Worm (Caenorhabditis elegans) whole organism, mixed stage, embryonic: ENCODE results near the gene srd-5.
A peak's percentile ranks its signal among the peaks of the same experiment; 100 is the strongest.

Experiments used
- M03D4.4 ChIP-seq: sonication (generic microtip); optimal IDR thresholded peaks from 2 replicates; lab custom pipeline; 2017; ENCODE audit warnings: mild to moderate bottlenecking, missing genetic modification characterization, missing compliant biosample characterization
- blmp-1 ChIP-seq: fragments of 150-350 bp; optimal IDR thresholded peaks from 2 replicates; lab custom pipeline; 2014; ENCODE audit warnings: missing biosample characterization, missing genetic modification characterization
- ceh-39 ChIP-seq: fragments of 150-350 bp; optimal IDR thresholded peaks from 2 replicates; lab custom pipeline; 2014; ENCODE audit warnings: missing biosample characterization, missing genetic modification characterization
- ceh-43 ChIP-seq: fragments of 200-800 bp; sonication (Bioruptor generic); optimal IDR thresholded peaks from 2 replicates; lab custom pipeline; 2018; ENCODE audit warnings: mild to moderate bottlenecking, missing genetic modification characterization, moderate library complexity, missing compliant biosample characterization
- ceh-83 ChIP-seq: fragments of 200-800 bp; sonication (Bioruptor generic); optimal IDR thresholded peaks from 2 replicates; lab custom pipeline; 2018; ENCODE audit warnings: mild to moderate bottlenecking, missing genetic modification characterization, missing compliant biosample characterization
- ces-1 ChIP-seq: fragments of 150-350 bp; optimal IDR thresholded peaks from 2 replicates; lab custom pipeline; 2014; ENCODE audit warnings: missing biosample characterization, missing genetic modification reagents, missing genetic modification characterization
- drap-1 ChIP-seq: fragments of 200-800 bp; sonication (Bioruptor generic); optimal IDR thresholded peaks from 3 replicates; lab custom pipeline; 2018; ENCODE audit warnings: mild to moderate bottlenecking, missing genetic modification characterization, missing compliant biosample characterization
- elt-1 ChIP-seq: sonication (generic microtip); optimal IDR thresholded peaks from 2 replicates; lab custom pipeline; 2017; ENCODE audit warnings: missing genetic modification characterization, mild to moderate bottlenecking, missing compliant biosample characterization, antibody characterized with exemption, moderate library complexity, borderline replicate concordance; ENCODE audit not compliant: insufficient read depth
- elt-3 ChIP-seq: fragments of 150-350 bp; optimal IDR thresholded peaks from 2 replicates; lab custom pipeline; 2014; ENCODE audit warnings: missing biosample characterization, missing genetic modification characterization
- ham-2 ChIP-seq: fragments of 200-800 bp; sonication (Bioruptor generic); optimal IDR thresholded peaks from 2 replicates; lab custom pipeline; 2018; ENCODE audit warnings: mild to moderate bottlenecking, missing genetic modification characterization, missing compliant biosample characterization
- hlh-1 ChIP-seq: fragments of 150-350 bp; optimal IDR thresholded peaks from 2 replicates; lab custom pipeline; 2014; ENCODE audit warnings: missing biosample characterization, missing genetic modification reagents, missing genetic modification characterization
- lin-13 ChIP-seq: fragments of 150-350 bp; optimal IDR thresholded peaks from 2 replicates; lab custom pipeline; 2014; ENCODE audit warnings: missing biosample characterization, missing genetic modification characterization
- lin-32 ChIP-seq: fragments of 200-800 bp; sonication (Bioruptor generic); optimal IDR thresholded peaks from 2 replicates; lab custom pipeline; 2018; ENCODE audit warnings: mild to moderate bottlenecking, missing genetic modification characterization, missing compliant biosample characterization
- mab-5 ChIP-seq: fragments of 150-350 bp; optimal IDR thresholded peaks from 2 replicates; lab custom pipeline; 2014; ENCODE audit warnings: missing biosample characterization, missing genetic modification characterization
- mep-1 ChIP-seq: fragments of 150-350 bp; optimal IDR thresholded peaks from 2 replicates; lab custom pipeline; 2017; ENCODE audit warnings: missing biosample characterization, missing genetic modification reagents, missing genetic modification characterization, inconsistent platforms
- mls-2 ChIP-seq: sonication (generic microtip); optimal IDR thresholded peaks from 2 replicates; lab custom pipeline; 2016; ENCODE audit warnings: mild to moderate bottlenecking, missing genetic modification characterization, moderate library complexity, missing compliant biosample characterization
- nhr-12 ChIP-seq: fragments of 150-350 bp; optimal IDR thresholded peaks from 2 replicates; lab custom pipeline; 2014; ENCODE audit warnings: missing biosample characterization, missing genetic modification characterization
- nhr-237 ChIP-seq: fragments of 150-350 bp; optimal IDR thresholded peaks from 2 replicates; lab custom pipeline; 2014; ENCODE audit warnings: missing biosample characterization, missing genetic modification characterization
- nhr-28 ChIP-seq: fragments of 150-350 bp; optimal IDR thresholded peaks from 2 replicates; lab custom pipeline; 2014; ENCODE audit warnings: missing biosample characterization, missing genetic modification characterization
- pha-4 ChIP-seq: fragments of 150-350 bp; optimal IDR thresholded peaks from 2 replicates; lab custom pipeline; 2018; ENCODE audit warnings: missing biosample characterization, missing genetic modification reagents, missing genetic modification characterization
- sem-2 ChIP-seq: fragments of 200-800 bp; sonication (Bioruptor generic); optimal IDR thresholded peaks from 2 replicates; lab custom pipeline; 2018; ENCODE audit warnings: mild to moderate bottlenecking, missing genetic modification characterization, missing compliant biosample characterization
- snpc-4 ChIP-seq: fragments of 150-350 bp; optimal IDR thresholded peaks from 2 replicates; lab custom pipeline; 2014; ENCODE audit warnings: missing biosample characterization, missing genetic modification characterization
- sptf-1 ChIP-seq: sonication (generic microtip); optimal IDR thresholded peaks from 2 replicates; lab custom pipeline; 2017; ENCODE audit warnings: mild to moderate bottlenecking, missing genetic modification characterization, moderate library complexity, missing compliant biosample characterization
- tbx-8 ChIP-seq: fragments of 200-800 bp; sonication (Bioruptor generic); optimal IDR thresholded peaks from 2 replicates; lab custom pipeline; 2018; ENCODE audit warnings: mild to moderate bottlenecking, missing genetic modification characterization, moderate library complexity, missing compliant biosample characterization
- unc-120 ChIP-seq: sonication (generic microtip); optimal IDR thresholded peaks from 2 replicates; lab custom pipeline; 2017; ENCODE audit warnings: missing genetic modification characterization, missing compliant biosample characterization; ENCODE audit not compliant: poor library complexity, severe bottlenecking
- unc-62 ChIP-seq: fragments of 150-350 bp; optimal IDR thresholded peaks from 2 replicates; lab custom pipeline; 2014; ENCODE audit warnings: missing biosample characterization, missing genetic modification reagents, missing genetic modification characterization
- zip-8 ChIP-seq: fragments of 150-350 bp; optimal IDR thresholded peaks from 2 replicates; lab custom pipeline; 2014; ENCODE audit warnings: missing biosample characterization, missing genetic modification characterization
- ztf-11 ChIP-seq: fragments of 150-350 bp; optimal IDR thresholded peaks from 2 replicates; lab custom pipeline; 2014; ENCODE audit warnings: missing biosample characterization, missing genetic modification characterization

srd-5 gene

DNA sequence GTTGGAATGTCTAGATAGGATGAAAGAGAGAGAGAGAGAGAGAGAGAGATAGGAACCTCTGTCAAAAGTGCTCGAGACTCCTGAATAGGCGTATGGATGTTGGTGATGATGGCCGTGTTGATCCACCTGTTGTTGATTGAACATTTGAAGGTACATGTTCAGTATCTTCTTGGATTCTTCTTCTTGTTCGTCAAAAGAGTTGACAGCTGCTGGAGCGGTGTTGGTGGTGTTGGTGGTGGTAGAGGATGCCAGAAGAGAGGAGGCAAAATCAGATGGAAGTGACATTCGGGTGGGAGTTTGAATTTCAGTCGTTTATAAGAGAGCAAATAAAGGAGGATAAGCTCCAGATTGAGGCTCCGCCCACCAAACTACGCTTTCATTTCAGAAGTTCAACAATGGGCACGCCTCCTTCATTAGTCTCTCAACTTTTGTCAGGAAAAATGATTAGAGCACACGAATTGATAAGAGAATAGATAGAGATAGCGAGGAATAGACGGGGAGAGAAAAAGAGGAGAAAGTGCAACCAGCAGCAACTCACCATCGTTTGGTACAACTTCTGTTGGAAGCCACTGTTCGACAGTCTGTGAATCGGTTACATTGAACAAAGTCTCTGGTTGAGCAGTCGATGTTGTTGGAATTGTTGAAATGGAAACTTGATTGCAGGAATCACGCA, 21.4 kb downstream of the srd-5 start:
- TF ChIP-seq mab-5 (tag; lab: Kevin White, UChicago) (no peak), sptf-1 (tag; lab: Kevin White, UChicago) (peak; percentile 22)

DNA sequence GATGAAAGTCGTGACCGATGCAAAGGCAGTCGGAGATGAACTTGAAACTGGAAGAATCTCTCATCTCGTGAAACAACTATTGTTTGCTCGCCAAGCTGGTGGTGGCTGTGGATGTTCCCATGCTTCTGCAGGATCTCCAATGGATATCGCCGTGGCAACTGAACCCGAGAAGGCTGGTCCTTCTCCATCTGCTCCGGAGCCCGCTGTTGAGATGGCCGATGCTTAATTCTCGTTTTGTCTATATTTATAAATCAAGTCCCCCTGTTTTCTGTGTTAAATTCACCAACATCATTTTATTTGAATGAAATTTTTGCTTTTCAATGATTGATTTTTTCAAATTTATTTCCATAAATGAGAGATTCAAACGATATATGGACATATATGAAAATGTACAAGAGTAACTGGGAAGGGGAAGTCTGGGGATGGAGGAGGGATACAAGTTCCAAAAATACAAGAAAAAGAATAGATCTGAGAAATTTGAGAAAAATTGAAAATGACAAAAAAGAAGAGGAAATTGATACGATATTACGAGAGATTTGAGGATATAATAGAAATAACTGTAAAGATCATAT, 23.5 kb downstream of the srd-5 start:
- TF ChIP-seq snpc-4 (no peak), nhr-237 (tag; lab: Kevin White, UChicago) (peak; percentile 18), M03D4.4 (tag; lab: Kevin White, UChicago) (no peak)

ce11 chrIV:5649073-5649583, 25.2 kb downstream of the srd-5 start, which contains the start of gene csn-5:
Gene csn-5 (plus strand): TSS chrIV:5649533.
- peak; percentile 1 for TF ChIP-seq ces-1 (GFP tag; lab: Kevin White, UChicago)
- TF ChIP-seq mab-5 (tag; lab: Kevin White, UChicago), result no peak

DNA sequence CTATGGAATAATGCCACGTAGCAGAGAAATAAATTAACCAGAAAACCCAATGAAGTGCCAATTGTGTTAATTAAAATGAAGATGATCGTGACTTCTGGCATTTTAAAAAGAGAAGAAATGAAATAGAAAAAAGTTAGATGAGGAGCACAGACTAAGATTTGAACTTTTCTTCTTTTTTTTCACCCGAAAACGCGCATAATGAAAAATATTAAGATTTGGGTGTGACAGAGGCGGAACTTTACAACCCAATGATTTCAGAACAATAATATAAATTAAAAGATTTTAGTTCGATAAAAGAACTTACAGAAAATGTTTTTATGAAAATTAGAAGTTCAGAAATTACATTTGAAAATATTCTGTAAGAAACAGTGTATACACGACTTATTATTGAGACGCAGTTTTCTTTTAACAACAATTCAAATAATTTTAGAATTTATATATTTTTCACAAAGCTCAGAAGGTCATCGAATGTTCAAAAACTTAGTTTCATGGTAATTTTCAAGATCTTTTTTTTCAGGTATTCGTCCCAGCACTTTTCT, 28.8 kb downstream of the srd-5 start, which contains the start of the genes srd-8 and B0547.2:
Gene srd-8 (minus strand): TSS at position 101 of the 539 bp plus-strand sequence.
Gene B0547.2 (plus strand): TSS at position 489 of the 539 bp plus-strand sequence.
- TF ChIP-seq M03D4.4 (tag; lab: Kevin White, UChicago) (no peak), nhr-12 (no peak), mls-2 (tag; lab: Kevin White, UChicago) (no peak), ceh-43 (no peak), zip-8 (no peak), elt-3 (tag; lab: Kevin White, UChicago) (no peak), elt-1 (tag; lab: Kevin White, UChicago) (no peak), lin-13 (tag; lab: Kevin White, UChicago) (no peak), nhr-28 (tag; lab: Kevin White, UChicago) (no peak), tbx-8 (GFP tag; lab: Kevin White, UChicago) (no peak), ham-2 (GFP tag; lab: Kevin White, UChicago) (no peak), ceh-39 (tag; lab: Kevin White, UChicago) (no peak), blmp-1 (no peak), sem-2 (no peak), unc-120 (no peak), hlh-1 (tag; lab: Kevin White, UChicago) (no peak), lin-32 (no peak)

ce11 chrIV:5635551-5635950, 38.8 kb downstream of the srd-5 start, which contains the start of gene srd-13:
Gene srd-13 (minus strand): TSS chrIV:5635651.
- no peak for TF ChIP-seq mep-1 (tag; lab: Kevin White, UChicago)

- TF ChIP-seq blmp-1 (no peak), nhr-237 (tag; lab: Kevin White, UChicago) (no peak), ham-2 (GFP tag; lab: Kevin White, UChicago) (no peak), mab-5 (tag; lab: Kevin White, UChicago) (no peak), elt-1 (tag; lab: Kevin White, UChicago) (no peak), pha-4 (tag; lab: Kevin White, UChicago) (no peak), mep-1 (tag; lab: Kevin White, UChicago) (no peak), ceh-83 (GFP tag; lab: Kevin White, UChicago) (no peak), ces-1 (GFP tag; lab: Kevin White, UChicago) (no peak), drap-1 (GFP tag; lab: Kevin White, UChicago) (no peak), ztf-11 (tag; lab: Kevin White, UChicago) (no peak), ceh-39 (tag; lab: Kevin White, UChicago) (no peak), lin-13 (tag; lab: Kevin White, UChicago) (no peak), hlh-1 (tag; lab: Kevin White, UChicago) (no peak), nhr-28 (tag; lab: Kevin White, UChicago) (no peak), M03D4.4 (tag; lab: Kevin White, UChicago) (no peak), ceh-43 (no peak), lin-32 (no peak), unc-62 (GFP tag; lab: Kevin White, UChicago) (no peak), sptf-1 (tag; lab: Kevin White, UChicago) (no peak)
Measured at ce11 chrIV:5632536-5632935, 41.8 kb downstream of the srd-5 start.
